Fruit fly (Drosophila melanogaster) whole organism, embryonic: ENCODE data around the gene mRpL40.

Source experiments
- Aef1 ChIP-seq: fragments of 200-800 bp; sonication (Bioruptor generic); IDR thresholded peaks from 3 replicates; pipeline ENCODE4 v1.3.6; 2022; ENCODE audit warnings: missing biosample characterization, missing genetic modification characterization
- CG10274 ChIP-seq: fragments of 200-800 bp; sonication (Bioruptor generic); optimal IDR thresholded peaks from 3 replicates; lab custom pipeline; 2017; ENCODE audit warnings: missing biosample characterization, mild to moderate bottlenecking, missing genetic modification characterization
- CG12769 ChIP-seq: fragments of 200-800 bp; sonication (Bioruptor generic); optimal IDR thresholded peaks from 2 replicates; lab custom pipeline; 2019; ENCODE audit warnings: missing biosample characterization, mild to moderate bottlenecking, missing genetic modification characterization, moderate library complexity
- CG13287 ChIP-seq: fragments of 200-800 bp; sonication (Bioruptor generic); IDR thresholded peaks from 2 replicates; pipeline ENCODE4 v1.3.6; 2022; ENCODE audit warnings: missing biosample characterization, missing genetic modification characterization; ENCODE audit not compliant: partially characterized antibody
- CG13775 ChIP-seq: fragments of 200-800 bp; sonication (Bioruptor generic); optimal IDR thresholded peaks from 3 replicates; lab custom pipeline; 2017; ENCODE audit warnings: missing biosample characterization, mild to moderate bottlenecking, missing genetic modification characterization
- CG14860 ChIP-seq: fragments of 200-800 bp; sonication (Bioruptor generic); IDR thresholded peaks from 3 replicates; pipeline ENCODE4 v1.3.6; 2022; ENCODE audit warnings: missing biosample characterization, missing genetic modification characterization; ENCODE audit not compliant: partially characterized antibody
- CG1647 ChIP-seq: fragments of 200-800 bp; sonication (Bioruptor generic); optimal IDR thresholded peaks from 3 replicates; lab custom pipeline; 2016; ENCODE audit warnings: missing biosample characterization, missing genetic modification characterization
- CG17186 ChIP-seq: fragments of 200-800 bp; sonication (Bioruptor generic); optimal IDR thresholded peaks from 3 replicates; lab custom pipeline; 2017; ENCODE audit warnings: missing biosample characterization, missing genetic modification reagents, missing genetic modification characterization
- CG17385 ChIP-seq: fragments of 200-800 bp; sonication (Bioruptor generic); optimal IDR thresholded peaks from 3 replicates; lab custom pipeline; 2018; ENCODE audit warnings: missing biosample characterization, mild to moderate bottlenecking, missing genetic modification characterization
- CG2116 ChIP-seq: fragments of 200-800 bp; sonication (Bioruptor generic); optimal IDR thresholded peaks from 3 replicates; lab custom pipeline; 2018; ENCODE audit warnings: missing biosample characterization, mild to moderate bottlenecking, missing genetic modification characterization
- CG2875 ChIP-seq: fragments of 200-800 bp; sonication (Bioruptor generic); optimal IDR thresholded peaks from 2 replicates; lab custom pipeline; 2017; ENCODE audit warnings: missing biosample characterization, mild to moderate bottlenecking, missing genetic modification characterization, missing genetic modification reagents
- CG30020 ChIP-seq: fragments of 200-800 bp; optimal IDR thresholded peaks from 2 replicates; lab custom pipeline; 2019; ENCODE audit warnings: missing biosample characterization, mild to moderate bottlenecking, missing genetic modification characterization, moderate library complexity
- CG31224 ChIP-seq: fragments of 200-800 bp; sonication (Bioruptor generic); IDR thresholded peaks from 2 replicates; pipeline ENCODE4 v1.3.6; 2022; ENCODE audit warnings: missing biosample characterization, missing genetic modification characterization
- CG3163 ChIP-seq: fragments of 200-800 bp; sonication (Bioruptor generic); optimal IDR thresholded peaks from 3 replicates; lab custom pipeline; 2016; ENCODE audit warnings: missing biosample characterization, missing genetic modification characterization
- CG4360 ChIP-seq: fragments of 200-800 bp; sonication (Bioruptor generic); IDR thresholded peaks from 2 replicates; pipeline ENCODE4 v1.3.6; 2022; ENCODE audit warnings: missing biosample characterization, missing genetic modification characterization
- CG4707 ChIP-seq: fragments of 200-800 bp; sonication (Bioruptor generic); optimal IDR thresholded peaks from 2 replicates; lab custom pipeline; 2018; ENCODE audit warnings: missing biosample characterization, mild to moderate bottlenecking, missing genetic modification characterization, moderate library complexity
- CG6654 ChIP-seq: fragments of 200-800 bp; sonication (Bioruptor generic); optimal IDR thresholded peaks from 2 replicates; lab custom pipeline; 2017; ENCODE audit warnings: missing biosample characterization, mild to moderate bottlenecking, missing genetic modification characterization
- CG7372 ChIP-seq: fragments of 200-800 bp; sonication (Bioruptor generic); IDR thresholded peaks from 2 replicates; pipeline ENCODE4 v1.3.6; 2022; ENCODE audit warnings: missing biosample characterization, missing genetic modification characterization
- CG7745 ChIP-seq: fragments of 200-800 bp; sonication (Bioruptor generic); optimal IDR thresholded peaks from 2 replicates; lab custom pipeline; 2018; ENCODE audit warnings: missing biosample characterization, mild to moderate bottlenecking, missing genetic modification characterization, moderate library complexity
- CG8089 ChIP-seq: fragments of 200-800 bp; sonication (Bioruptor generic); optimal IDR thresholded peaks from 3 replicates; lab custom pipeline; 2016; ENCODE audit warnings: missing biosample characterization, missing genetic modification characterization
- CG8281 ChIP-seq: fragments of 200-800 bp; sonication (Bioruptor generic); optimal IDR thresholded peaks from 2 replicates; lab custom pipeline; 2018; ENCODE audit warnings: missing biosample characterization, mild to moderate bottlenecking, missing genetic modification characterization, moderate library complexity
- CG8388 ChIP-seq: fragments of 200-800 bp; sonication (Bioruptor generic); optimal IDR thresholded peaks from 2 replicates; lab custom pipeline; 2019; ENCODE audit warnings: missing biosample characterization, mild to moderate bottlenecking, missing genetic modification characterization, moderate library complexity
- CG9215 ChIP-seq: fragments of 200-800 bp; sonication (Bioruptor generic); IDR thresholded peaks from 2 replicates; pipeline ENCODE4 v1.3.6; 2022; ENCODE audit warnings: missing biosample characterization, missing genetic modification characterization
- CG9817 ChIP-seq: fragments of 200-800 bp; sonication (Bioruptor generic); optimal IDR thresholded peaks from 2 replicates; lab custom pipeline; 2018; ENCODE audit warnings: missing biosample characterization, mild to moderate bottlenecking, missing genetic modification characterization, moderate library complexity
- CTCF ChIP-seq: fragments of 200-800 bp; sonication (Bioruptor generic); optimal IDR thresholded peaks from 2 replicates; lab custom pipeline; 2017; ENCODE audit warnings: missing biosample characterization, mild to moderate bottlenecking, missing genetic modification characterization, moderate library complexity
- D ChIP-seq, 2 experiments: fragments of 200-800 bp in 1 of 2; fragments of >200 bp in 1 of 2; sonication (Bioruptor generic) in 1 of 2; optimal IDR thresholded peaks; 2 replicates in 1 of 2; 3 replicates in 1 of 2; lab custom pipeline; 2017; ENCODE audit warnings: mild to moderate bottlenecking in 1 of 2, missing biosample characterization in 1 of 2, missing genetic modification characterization in 1 of 2, missing genetic modification reagents in 1 of 2
- Deaf1 ChIP-seq: fragments of 200-800 bp; optimal IDR thresholded peaks from 3 replicates; lab custom pipeline; 2019; ENCODE audit warnings: missing biosample characterization, mild to moderate bottlenecking, missing genetic modification characterization, moderate library complexity
- E2f1 ChIP-seq: fragments of 200-800 bp; sonication (Bioruptor generic); IDR thresholded peaks from 2 replicates; pipeline ENCODE4 v1.3.6; 2022; ENCODE audit warnings: missing biosample characterization, missing genetic modification characterization
- Ets97D ChIP-seq: fragments of 200-800 bp; sonication (Bioruptor generic); optimal IDR thresholded peaks from 3 replicates; lab custom pipeline; 2016; ENCODE audit warnings: missing biosample characterization, missing genetic modification characterization
- HLHmδ ChIP-seq: fragments of 200-800 bp; sonication (Bioruptor generic); optimal IDR thresholded peaks from 2 replicates; lab custom pipeline; 2018; ENCODE audit warnings: missing biosample characterization, mild to moderate bottlenecking, missing genetic modification characterization, moderate library complexity
- HmgZ ChIP-seq: fragments of 200-800 bp; sonication (Bioruptor generic); optimal IDR thresholded peaks from 2 replicates; lab custom pipeline; 2018; ENCODE audit warnings: missing biosample characterization, mild to moderate bottlenecking, missing genetic modification characterization
- Mes4 ChIP-seq: fragments of 200-800 bp; sonication (Bioruptor generic); optimal IDR thresholded peaks from 2 replicates; lab custom pipeline; 2016; ENCODE audit warnings: missing biosample characterization, missing genetic modification characterization
- Rfx ChIP-seq: fragments of 200-800 bp; sonication (Bioruptor generic); IDR thresholded peaks from 2 replicates; pipeline ENCODE4 v1.3.6; 2022; ENCODE audit warnings: missing biosample characterization, missing genetic modification characterization
- Six4 ChIP-seq: fragments of 200-800 bp; sonication (Bioruptor generic); optimal IDR thresholded peaks from 2 replicates; lab custom pipeline; 2016; ENCODE audit warnings: missing biosample characterization, missing genetic modification characterization
- Sox102F ChIP-seq: fragments of 200-800 bp; sonication (Bioruptor generic); optimal IDR thresholded peaks from 2 replicates; lab custom pipeline; 2018; ENCODE audit warnings: missing biosample characterization, mild to moderate bottlenecking, missing genetic modification characterization, moderate library complexity
- Spps ChIP-seq: fragments of 200-800 bp; sonication (Bioruptor generic); optimal IDR thresholded peaks from 2 replicates; lab custom pipeline; 2018; ENCODE audit warnings: missing biosample characterization, mild to moderate bottlenecking, missing genetic modification characterization
- Sry-β ChIP-seq: fragments of 200-800 bp; sonication (Bioruptor generic); optimal IDR thresholded peaks from 2 replicates; lab custom pipeline; 2018; ENCODE audit warnings: missing biosample characterization, mild to moderate bottlenecking, missing genetic modification characterization, moderate library complexity
- Stat92E ChIP-seq, 3 experiments: fragments of >200 bp in 2 of 3; fragments of 200-800 bp in 1 of 3; sonication (Bioruptor generic) in 1 of 3; optimal IDR thresholded peaks; 2 replicates each; lab custom pipeline; 2017 to 2019; ENCODE audit warnings: missing biosample characterization in 3 of 3, missing genetic modification characterization in 3 of 3, mild to moderate bottlenecking in 1 of 3, moderate library complexity in 1 of 3
- Taf1 ChIP-seq: fragments of 200-800 bp; sonication (Bioruptor generic); IDR thresholded peaks from 2 replicates; pipeline ENCODE4 v1.3.6; 2022; ENCODE audit warnings: missing biosample characterization, missing genetic modification characterization
- dan ChIP-seq: fragments of 200-800 bp; sonication (Bioruptor generic); IDR thresholded peaks from 2 replicates; pipeline ENCODE4 v1.3.6; 2022; ENCODE audit warnings: missing biosample characterization, missing genetic modification characterization
- dmrt99B ChIP-seq: fragments of 200-800 bp; sonication (Bioruptor generic); optimal IDR thresholded peaks from 2 replicates; lab custom pipeline; 2018; ENCODE audit warnings: missing biosample characterization, mild to moderate bottlenecking, missing genetic modification characterization, moderate library complexity
- dpn ChIP-seq, 2 experiments: fragments of 200-800 bp; sonication (Bioruptor generic); optimal IDR thresholded peaks; 3 replicates each; lab custom pipeline; 2016; ENCODE audit warnings: missing biosample characterization in 2 of 2, missing genetic modification characterization in 2 of 2
- gt ChIP-seq: fragments of 200-800 bp; sonication (Bioruptor generic); IDR thresholded peaks from 2 replicates; pipeline ENCODE4 v1.3.6; 2022; ENCODE audit warnings: missing biosample characterization, missing genetic modification characterization
- ind ChIP-seq: fragments of 200-800 bp; sonication (Bioruptor generic); optimal IDR thresholded peaks from 3 replicates; lab custom pipeline; 2016; ENCODE audit warnings: missing biosample characterization, missing genetic modification characterization
- jing ChIP-seq: fragments of 200-800 bp; sonication (Bioruptor generic); optimal IDR thresholded peaks from 2 replicates; lab custom pipeline; 2018; ENCODE audit warnings: missing biosample characterization, mild to moderate bottlenecking, missing genetic modification characterization
- jumu ChIP-seq: fragments of 200-800 bp; sonication (Bioruptor generic); optimal IDR thresholded peaks from 3 replicates; lab custom pipeline; 2016; ENCODE audit warnings: missing biosample characterization, missing genetic modification characterization
- nerfin-1 ChIP-seq: fragments of 200-800 bp; sonication (Bioruptor generic); optimal IDR thresholded peaks from 3 replicates; lab custom pipeline; 2019; ENCODE audit warnings: missing biosample characterization, mild to moderate bottlenecking, missing genetic modification characterization, moderate library complexity
- pnt ChIP-seq: fragments of 200-800 bp; sonication (Bioruptor generic); optimal IDR thresholded peaks from 3 replicates; lab custom pipeline; 2016; ENCODE audit warnings: missing biosample characterization, missing genetic modification characterization
- sna ChIP-seq: fragments of 200-800 bp; sonication (Bioruptor generic); IDR thresholded peaks from 2 replicates; pipeline ENCODE4 v1.3.6; 2022; ENCODE audit warnings: missing biosample characterization, missing genetic modification characterization; ENCODE audit not compliant: partially characterized antibody
- stwl ChIP-seq: fragments of 200-800 bp; sonication (Bioruptor generic); optimal IDR thresholded peaks from 3 replicates; lab custom pipeline; 2018; ENCODE audit warnings: missing biosample characterization, mild to moderate bottlenecking, missing genetic modification characterization, moderate library complexity
- zfh2 ChIP-seq: fragments of 200-800 bp; sonication (Bioruptor generic); optimal IDR thresholded peaks from 2 replicates; lab custom pipeline; 2016; ENCODE audit warnings: missing biosample characterization, missing genetic modification characterization

mRpL40 gene

dm6 chr3R:11368766-11369165 lies 39.0 kb upstream of the mRpL40 start (continued):
- no peak for TF ChIP-seq Taf1 (GFP tag; lab: Robert Waterston, UW)
- TF ChIP-seq jing (GFP tag; lab: Kevin White, UChicago): no peak
- TF ChIP-seq CTCF (GFP tag; lab: Kevin White, UChicago): no peak
- no peak for TF ChIP-seq CG31224
- no peak for TF ChIP-seq Deaf1
- no peak for TF ChIP-seq CG3163
- TF ChIP-seq CG8281: no peak
- TF ChIP-seq CG7372: no peak
- peak; percentile 40 for TF ChIP-seq pnt
- TF ChIP-seq Stat92E (GFP tag; optimal IDR thresholded peaks at IDR 0.05; lab: Kevin White, UChicago): no peak
- peak; percentile 10 for TF ChIP-seq nerfin-1 (tag; lab: Kevin White, UChicago)
- TF ChIP-seq HLHmδ (GFP tag; lab: Kevin White, UChicago): no peak
- no peak for TF ChIP-seq CG7745 (tag; lab: Kevin White, UChicago)
- peak; percentile 16 for TF ChIP-seq Six4 (GFP tag; lab: Kevin White, UChicago)
- no peak for TF ChIP-seq CG6654 (GFP tag; lab: Kevin White, UChicago)
- peak; percentile 15 for TF ChIP-seq CG8089 (GFP tag; lab: Kevin White, UChicago)
- TF ChIP-seq Sox102F (GFP tag; lab: Kevin White, UChicago): no peak
- no peak for TF ChIP-seq CG12769 (tag; lab: Kevin White, UChicago)
- TF ChIP-seq sna: no peak
- no peak for TF ChIP-seq jumu
- TF ChIP-seq CG14860: no peak
- no peak for TF ChIP-seq ind (GFP tag; lab: Kevin White, UChicago)
- no peak for TF ChIP-seq Rfx (GFP tag; lab: Robert Waterston, UW)
- TF ChIP-seq CG30020 (tag; lab: Kevin White, UChicago): no peak
- TF ChIP-seq CG4360 (GFP tag; lab: Robert Waterston, UW): no peak
- TF ChIP-seq CG17186 (GFP tag; lab: Kevin White, UChicago): no peak
- no peak for TF ChIP-seq zfh2
- TF ChIP-seq CG4707: no peak
- no peak for TF ChIP-seq dpn (GFP tag; optimal IDR thresholded peaks at IDR 0.05; lab: Kevin White, UChicago)
- TF ChIP-seq CG17385 (GFP tag; lab: Kevin White, UChicago): no peak
- TF ChIP-seq stwl (tag; lab: Kevin White, UChicago): no peak
- TF ChIP-seq CG2116 (GFP tag; lab: Kevin White, UChicago): no peak
- no peak for TF ChIP-seq D (optimal IDR thresholded peaks at IDR 0.05; lab: Kevin White, UChicago)
- peak; percentile 61 for TF ChIP-seq D (GFP tag; optimal IDR thresholded peaks at IDR 0.05; lab: Kevin White, UChicago)
- TF ChIP-seq CG13287 (GFP tag; lab: Robert Waterston, UW): no peak
- TF ChIP-seq Ets97D (GFP tag; lab: Kevin White, UChicago): no peak
- peak; percentile 49 for TF ChIP-seq Spps (tag; lab: Kevin White, UChicago)
- TF ChIP-seq Mes4: peak; percentile 9
- no peak for TF ChIP-seq CG10274 (GFP tag; lab: Kevin White, UChicago)
- TF ChIP-seq CG9215: no peak
- no peak for TF ChIP-seq Sry-β (GFP tag; lab: Kevin White, UChicago)
- peak; percentile 44 for TF ChIP-seq CG13775 (GFP tag; lab: Kevin White, UChicago)
- TF ChIP-seq CG9817 (tag; lab: Kevin White, UChicago): no peak
- no peak for TF ChIP-seq dan (GFP tag; lab: Robert Waterston, UW)
- TF ChIP-seq HmgZ: no peak
- no peak for TF ChIP-seq Aef1 (GFP tag; lab: Robert Waterston, UW)
- TF ChIP-seq CG1647 (GFP tag; lab: Kevin White, UChicago): no peak
- TF ChIP-seq CG2875: peak; percentile 23
- 0 out of 2 replicates have a peak, but pooled peaks have one; percentile 7 for TF ChIP-seq E2f1 (GFP tag; lab: Robert Waterston, UW)
- TF ChIP-seq gt: no peak
- peak; percentile 42 for TF ChIP-seq dmrt99B (tag; lab: Kevin White, UChicago)
- TF ChIP-seq CG8388 (GFP tag; lab: Kevin White, UChicago): peak; percentile 59
